Worm (Caenorhabditis elegans): ENCODE data around the gene cnc-3.

Gene cnc-3

ce11 chrV:1472569-1472968, 24.8 kb downstream of the cnc-3 start (continued):
- peak; percentile 17 for TF ChIP-seq mes-2 (tag; optimal IDR thresholded peaks at IDR 0.05; ENCODE audit: poor library complexity, severe bottlenecking)
- no peak for TF ChIP-seq egl-43 (GFP tag; IDR thresholded peaks at IDR 0.05)
- no peak for TF ChIP-seq pha-4 (GFP tag; IDR thresholded peaks at IDR 0.05)
- no peak for TF ChIP-seq pha-4 (tag; optimal IDR thresholded peaks at IDR 0.05)
- no peak for TF ChIP-seq madf-5 (GFP tag; IDR thresholded peaks at IDR 0.05)
- no peak for TF ChIP-seq snpc-1.2 (GFP tag; IDR thresholded peaks at IDR 0.05)
- no peak for TF ChIP-seq nhr-10 (tag; optimal IDR thresholded peaks at IDR 0.05)
- TF ChIP-seq lin-1 (GFP tag; IDR thresholded peaks at IDR 0.05), result no peak
- TF ChIP-seq Y5F2A.4 (GFP tag; optimal IDR thresholded peaks at IDR 0.05), result no peak
- TF ChIP-seq F44E2.7 (GFP tag; IDR thresholded peaks at IDR 0.05), result no peak

DNA sequence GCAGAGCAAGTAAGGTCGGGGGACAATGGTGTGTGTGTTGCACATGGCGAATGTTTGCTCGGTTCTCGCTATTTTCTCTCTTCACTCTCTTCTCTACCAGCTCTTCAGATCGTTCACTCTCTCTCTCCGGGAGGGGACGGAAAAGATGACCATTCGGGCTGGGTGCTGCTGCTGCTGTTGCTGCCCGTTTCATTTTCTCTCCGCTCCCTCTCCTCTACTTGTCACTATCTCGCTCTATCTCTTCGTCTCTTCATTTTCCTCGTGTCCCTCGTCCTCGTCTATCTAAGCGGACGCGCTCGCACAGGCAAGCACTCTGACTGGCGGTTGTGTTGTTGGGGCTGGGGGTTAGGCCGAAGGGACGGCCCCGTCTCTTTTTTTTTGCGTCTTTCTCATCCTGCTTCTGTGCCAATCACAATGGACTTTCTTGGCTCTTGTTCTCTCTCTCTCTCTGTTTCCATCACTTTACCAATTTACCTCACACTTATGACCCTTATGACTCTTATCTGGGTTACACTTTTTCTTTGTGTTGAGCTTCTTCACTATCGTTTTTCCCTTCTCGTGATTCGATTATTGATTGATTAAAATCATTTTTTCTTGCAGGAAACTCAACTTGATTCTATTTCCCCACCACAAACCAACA, 26.8 kb downstream of the cnc-3 start, which contains the start of the genes F53E2.2 and unc-60:
Gene F53E2.2 (plus strand): TSS at position 601 of the 640 bp plus-strand sequence.
Gene unc-60 (plus strand): TSS at position 601 of the 640 bp plus-strand sequence.
- TF ChIP-seq ceh-32 (tag; optimal IDR thresholded peaks at IDR 0.05; ENCODE audit: poor library complexity) (no peak), nhr-41 (GFP tag; IDR thresholded peaks at IDR 0.05) (no peak), egl-43 (GFP tag; IDR thresholded peaks at IDR 0.05) (peak; percentile 74; the same call in 1 of the 2 replicates), vab-7 (GFP tag; IDR thresholded peaks at IDR 0.05) (0 out of 2 replicates have a peak, but pooled peaks have one; percentile 32), aha-1 (tag) (peak; percentile 99), madf-5 (GFP tag; IDR thresholded peaks at IDR 0.05) (0 out of 4 replicates have a peak, but pooled peaks of 1 of the 2 experiments have one; percentile 36), F10B5.3 (tag; optimal IDR thresholded peaks at IDR 0.05) (no peak), ceh-44 (GFP tag; IDR thresholded peaks at IDR 0.05) (no peak), ceh-82 (tag; optimal IDR thresholded peaks at IDR 0.05) (no peak), F37D6.2 (tag; optimal IDR thresholded peaks at IDR 0.05) (peak; percentile 42), pqm-1 (tag; optimal IDR thresholded peaks at IDR 0.05) (no peak), T26A8.4 (GFP tag; IDR thresholded peaks at IDR 0.05) (peak; percentile 59), nhr-25 (tag; optimal IDR thresholded peaks at IDR 0.05; ENCODE audit: borderline replicate concordance, insufficient read depth) (no peak), ces-1 (GFP tag; optimal IDR thresholded peaks at IDR 0.05) (peak; percentile 16), lin-29 (GFP tag; IDR thresholded peaks at IDR 0.05) (peak; percentile 54; the same call in 1 of the 2 replicates), ctbp-1 (GFP tag; IDR thresholded peaks at IDR 0.05) (peak; percentile 38), unc-62 (GFP tag; optimal IDR thresholded peaks at IDR 0.05 in 1 of 2) (peak in 1 of 2 experiments; percentile 92), unc-62 (tag; optimal IDR thresholded peaks at IDR 0.05) (no peak), dmd-6 (GFP tag; IDR thresholded peaks at IDR 0.05) (peak; percentile 47; the same call in 1 of the 2 replicates), nhr-48 (tag; optimal IDR thresholded peaks at IDR 0.05) (peak; percentile 4), mep-1 (tag; optimal IDR thresholded peaks at IDR 0.05) (peak; percentile 77), dve-1 (tag; optimal IDR thresholded peaks at IDR 0.05; ENCODE audit: insufficient read depth) (peak; percentile 45), dpl-1 (GFP tag; optimal IDR thresholded peaks at IDR 0.05) (peak; percentile 13), hmg-1.1 (GFP tag; IDR thresholded peaks at IDR 0.05) (peak; percentile 84), gei-8 (GFP tag; optimal IDR thresholded peaks at IDR 0.05) (no peak), R02D3.7 (tag; optimal IDR thresholded peaks at IDR 0.05) (no peak), rbr-2 (tag; optimal IDR thresholded peaks at IDR 0.05) (peak; percentile 84), lsy-2 (tag; optimal IDR thresholded peaks at IDR 0.05) (peak; percentile 29 to 50), lim-7 (GFP tag; IDR thresholded peaks at IDR 0.05) (0 out of 2 replicates have a peak, but pooled peaks have one; percentile 44), mdl-1 (tag; optimal IDR thresholded peaks at IDR 0.05) (peak; percentile 12 to 77), lin-38 (GFP tag; IDR thresholded peaks at IDR 0.05) (peak; percentile 48), hlh-11 (tag; optimal IDR thresholded peaks at IDR 0.05) (peak; percentile 80), daf-16 (GFP tag; optimal IDR thresholded peaks at IDR 0.05) (peak; percentile 11 to 27), daf-16 (tag; optimal IDR thresholded peaks at IDR 0.05) (peak; percentile 59), pha-4 (GFP tag; IDR thresholded peaks at IDR 0.05) (peak; percentile 61; the same call in 1 of the 2 replicates), pha-4 (tag; optimal IDR thresholded peaks at IDR 0.05) (no peak), lin-39 (tag; optimal IDR thresholded peaks at IDR 0.05) (no peak), nhr-28 (tag; optimal IDR thresholded peaks at IDR 0.05) (peak; percentile 53), hlh-30 (tag; optimal IDR thresholded peaks at IDR 0.05; ENCODE audit: insufficient read depth) (peak; percentile 72), ceh-20 (GFP tag; IDR thresholded peaks at IDR 0.05) (0 out of 2 replicates have a peak, but pooled peaks have one; percentile 29), hif-1 (tag; optimal IDR thresholded peaks at IDR 0.05) (peak in 1 of 2 experiments; percentile 40), mes-2 (tag; optimal IDR thresholded peaks at IDR 0.05; ENCODE audit: poor library complexity, severe bottlenecking) (peak; percentile 76)

Data from whole organism, L4 larva.